Worm (Caenorhabditis elegans) whole organism, mixed stage, embryonic: ENCODE measurements around the gene srlf-16.

ENCODE experiments used
- blmp-1 ChIP-seq: fragments of 150-350 bp; optimal IDR thresholded peaks from 2 replicates; lab custom pipeline; 2014; ENCODE audit warnings: missing biosample characterization, missing genetic modification characterization
- ceh-39 ChIP-seq: fragments of 150-350 bp; optimal IDR thresholded peaks from 2 replicates; lab custom pipeline; 2014; ENCODE audit warnings: missing biosample characterization, missing genetic modification characterization
- ceh-43 ChIP-seq: fragments of 200-800 bp; sonication (Bioruptor generic); optimal IDR thresholded peaks from 2 replicates; lab custom pipeline; 2018; ENCODE audit warnings: mild to moderate bottlenecking, missing genetic modification characterization, moderate library complexity, missing compliant biosample characterization
- ceh-83 ChIP-seq: fragments of 200-800 bp; sonication (Bioruptor generic); optimal IDR thresholded peaks from 2 replicates; lab custom pipeline; 2018; ENCODE audit warnings: mild to moderate bottlenecking, missing genetic modification characterization, missing compliant biosample characterization
- ces-1 ChIP-seq: fragments of 150-350 bp; optimal IDR thresholded peaks from 2 replicates; lab custom pipeline; 2014; ENCODE audit warnings: missing biosample characterization, missing genetic modification reagents, missing genetic modification characterization
- cnd-1 ChIP-seq: fragments of 200-800 bp; sonication (Bioruptor generic); optimal IDR thresholded peaks from 2 replicates; lab custom pipeline; 2018; ENCODE audit warnings: mild to moderate bottlenecking, missing genetic modification characterization, missing compliant biosample characterization
- drap-1 ChIP-seq: fragments of 200-800 bp; sonication (Bioruptor generic); optimal IDR thresholded peaks from 3 replicates; lab custom pipeline; 2018; ENCODE audit warnings: mild to moderate bottlenecking, missing genetic modification characterization, missing compliant biosample characterization
- elt-1 ChIP-seq: sonication (generic microtip); optimal IDR thresholded peaks from 2 replicates; lab custom pipeline; 2017; ENCODE audit warnings: missing genetic modification characterization, mild to moderate bottlenecking, missing compliant biosample characterization, antibody characterized with exemption, moderate library complexity, borderline replicate concordance; ENCODE audit not compliant: insufficient read depth
- elt-3 ChIP-seq: fragments of 150-350 bp; optimal IDR thresholded peaks from 2 replicates; lab custom pipeline; 2014; ENCODE audit warnings: missing biosample characterization, missing genetic modification characterization
- flh-1 ChIP-seq: fragments of 200-800 bp; sonication (Bioruptor generic); optimal IDR thresholded peaks from 2 replicates; lab custom pipeline; 2018; ENCODE audit warnings: mild to moderate bottlenecking, missing genetic modification characterization, moderate library complexity, missing compliant biosample characterization
- ham-2 ChIP-seq: fragments of 200-800 bp; sonication (Bioruptor generic); optimal IDR thresholded peaks from 2 replicates; lab custom pipeline; 2018; ENCODE audit warnings: mild to moderate bottlenecking, missing genetic modification characterization, missing compliant biosample characterization
- lin-13 ChIP-seq: fragments of 150-350 bp; optimal IDR thresholded peaks from 2 replicates; lab custom pipeline; 2014; ENCODE audit warnings: missing biosample characterization, missing genetic modification characterization
- lin-32 ChIP-seq: fragments of 200-800 bp; sonication (Bioruptor generic); optimal IDR thresholded peaks from 2 replicates; lab custom pipeline; 2018; ENCODE audit warnings: mild to moderate bottlenecking, missing genetic modification characterization, missing compliant biosample characterization
- mab-5 ChIP-seq: fragments of 150-350 bp; optimal IDR thresholded peaks from 2 replicates; lab custom pipeline; 2014; ENCODE audit warnings: missing biosample characterization, missing genetic modification characterization
- mep-1 ChIP-seq: fragments of 150-350 bp; optimal IDR thresholded peaks from 2 replicates; lab custom pipeline; 2017; ENCODE audit warnings: missing biosample characterization, missing genetic modification reagents, missing genetic modification characterization, inconsistent platforms
- mls-2 ChIP-seq: sonication (generic microtip); optimal IDR thresholded peaks from 2 replicates; lab custom pipeline; 2016; ENCODE audit warnings: mild to moderate bottlenecking, missing genetic modification characterization, moderate library complexity, missing compliant biosample characterization
- nhr-12 ChIP-seq: fragments of 150-350 bp; optimal IDR thresholded peaks from 2 replicates; lab custom pipeline; 2014; ENCODE audit warnings: missing biosample characterization, missing genetic modification characterization
- nhr-2 ChIP-seq: fragments of 150-350 bp; optimal IDR thresholded peaks from 2 replicates; lab custom pipeline; 2014; ENCODE audit warnings: missing biosample characterization, missing genetic modification characterization
- nhr-237 ChIP-seq: fragments of 150-350 bp; optimal IDR thresholded peaks from 2 replicates; lab custom pipeline; 2014; ENCODE audit warnings: missing biosample characterization, missing genetic modification characterization
- nhr-28 ChIP-seq: fragments of 150-350 bp; optimal IDR thresholded peaks from 2 replicates; lab custom pipeline; 2014; ENCODE audit warnings: missing biosample characterization, missing genetic modification characterization
- nhr-76 ChIP-seq: sonication (generic microtip); optimal IDR thresholded peaks from 2 replicates; lab custom pipeline; 2017; ENCODE audit warnings: missing biosample characterization, missing genetic modification characterization
- pha-4 ChIP-seq: fragments of 150-350 bp; optimal IDR thresholded peaks from 2 replicates; lab custom pipeline; 2018; ENCODE audit warnings: missing biosample characterization, missing genetic modification reagents, missing genetic modification characterization
- snpc-4 ChIP-seq: fragments of 150-350 bp; optimal IDR thresholded peaks from 2 replicates; lab custom pipeline; 2014; ENCODE audit warnings: missing biosample characterization, missing genetic modification characterization
- sptf-1 ChIP-seq: sonication (generic microtip); optimal IDR thresholded peaks from 2 replicates; lab custom pipeline; 2017; ENCODE audit warnings: mild to moderate bottlenecking, missing genetic modification characterization, moderate library complexity, missing compliant biosample characterization
- tbx-8 ChIP-seq: fragments of 200-800 bp; sonication (Bioruptor generic); optimal IDR thresholded peaks from 2 replicates; lab custom pipeline; 2018; ENCODE audit warnings: mild to moderate bottlenecking, missing genetic modification characterization, moderate library complexity, missing compliant biosample characterization
- unc-39 ChIP-seq: fragments of 150-350 bp; optimal IDR thresholded peaks from 2 replicates; lab custom pipeline; 2014; ENCODE audit warnings: missing biosample characterization, missing genetic modification characterization
- zip-8 ChIP-seq: fragments of 150-350 bp; optimal IDR thresholded peaks from 2 replicates; lab custom pipeline; 2014; ENCODE audit warnings: missing biosample characterization, missing genetic modification characterization
- ztf-11 ChIP-seq: fragments of 150-350 bp; optimal IDR thresholded peaks from 2 replicates; lab custom pipeline; 2014; ENCODE audit warnings: missing biosample characterization, missing genetic modification characterization

The srlf-16 gene

DNA sequence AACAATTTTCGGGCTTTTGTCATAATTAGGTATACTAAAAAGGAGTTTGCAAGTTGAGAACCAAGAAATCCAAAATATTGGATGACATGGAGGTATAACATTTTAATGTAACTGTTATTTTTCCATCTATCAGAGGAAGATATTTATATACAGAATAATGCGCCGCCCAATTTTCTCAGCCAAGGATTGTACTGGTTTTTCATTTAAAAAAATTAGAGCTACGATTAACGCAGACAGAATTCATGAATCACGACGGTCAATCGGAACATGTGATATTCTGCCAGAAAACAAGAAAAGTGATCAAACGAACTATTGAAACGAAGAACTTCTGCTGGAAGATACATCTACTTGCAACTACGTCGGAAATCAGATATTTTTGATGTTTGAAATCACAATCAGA, 6.3 kb upstream of the srlf-16 start, which contains the start of gene str-145:
str-145 (minus strand) TSS at position 101 of the 400 bp plus-strand sequence.
- no peak for TF ChIP-seq ceh-43 (GFP tag; lab: Kevin White, UChicago)
- TF ChIP-seq nhr-76 (tag; lab: Kevin White, UChicago), result no peak
- TF ChIP-seq lin-13 (tag; lab: Kevin White, UChicago), result no peak
- no peak for TF ChIP-seq sptf-1 (tag; lab: Kevin White, UChicago)
- TF ChIP-seq nhr-28 (tag; lab: Kevin White, UChicago), result no peak
- TF ChIP-seq zip-8 (tag; lab: Kevin White, UChicago), result no peak
- TF ChIP-seq unc-39, result no peak
- no peak for TF ChIP-seq mls-2 (tag; lab: Kevin White, UChicago)
- no peak for TF ChIP-seq nhr-12
- no peak for TF ChIP-seq blmp-1 (tag; lab: Kevin White, UChicago)
- no peak for TF ChIP-seq flh-1 (GFP tag; lab: Kevin White, UChicago)
- no peak for TF ChIP-seq lin-32 (GFP tag; lab: Kevin White, UChicago)
- no peak for TF ChIP-seq cnd-1 (tag; lab: Kevin White, UChicago)
- TF ChIP-seq snpc-4 (tag; lab: Kevin White, UChicago), result no peak

ce11 chrV:8099306-8099705, 5.3 kb upstream of the srlf-16 start, which contains the start of gene sdz-23:
Gene sdz-23 (plus strand): TSS chrV:8099606.
- TF ChIP-seq lin-13 (tag; lab: Kevin White, UChicago) (no peak), pha-4 (tag; lab: Kevin White, UChicago) (no peak), nhr-2 (tag; lab: Kevin White, UChicago) (no peak), sptf-1 (tag; lab: Kevin White, UChicago) (no peak), nhr-237 (tag; lab: Kevin White, UChicago) (no peak), ces-1 (GFP tag; lab: Kevin White, UChicago) (no peak), ztf-11 (no peak), elt-3 (no peak), ceh-39 (tag; lab: Kevin White, UChicago) (no peak), nhr-28 (tag; lab: Kevin White, UChicago) (no peak)

ce11 chrV:8102960-8103359, 1.6 kb upstream of the srlf-16 start, which contains the start of gene str-90:
Gene str-90 (plus strand): TSS chrV:8103260.
- TF ChIP-seq nhr-12 (no peak), lin-32 (GFP tag; lab: Kevin White, UChicago) (no peak), nhr-76 (tag; lab: Kevin White, UChicago) (no peak), pha-4 (tag; lab: Kevin White, UChicago) (no peak), mab-5 (tag; lab: Kevin White, UChicago) (no peak), mep-1 (tag; lab: Kevin White, UChicago) (no peak), ces-1 (GFP tag; lab: Kevin White, UChicago) (no peak), drap-1 (GFP tag; lab: Kevin White, UChicago) (no peak), elt-1 (no peak), ceh-43 (GFP tag; lab: Kevin White, UChicago) (no peak), tbx-8 (GFP tag; lab: Kevin White, UChicago) (no peak), nhr-237 (tag; lab: Kevin White, UChicago) (no peak), ceh-83 (GFP tag; lab: Kevin White, UChicago) (no peak), mls-2 (tag; lab: Kevin White, UChicago) (no peak), flh-1 (GFP tag; lab: Kevin White, UChicago) (no peak), blmp-1 (tag; lab: Kevin White, UChicago) (no peak)

- TF ChIP-seq ceh-39 (tag; lab: Kevin White, UChicago) (no peak), nhr-28 (tag; lab: Kevin White, UChicago) (no peak), lin-32 (GFP tag; lab: Kevin White, UChicago) (no peak), ham-2 (GFP tag; lab: Kevin White, UChicago) (no peak), mep-1 (tag; lab: Kevin White, UChicago) (no peak), ceh-83 (GFP tag; lab: Kevin White, UChicago) (no peak), zip-8 (tag; lab: Kevin White, UChicago) (no peak), nhr-2 (tag; lab: Kevin White, UChicago) (no peak)
Measured at ce11 chrV:8108670-8109069, 4.1 kb downstream of the srlf-16 start, which contains the start of gene myo-5. Gene myo-5 (plus strand): TSS chrV:8108970.

- TF ChIP-seq lin-32 (GFP tag; lab: Kevin White, UChicago), result no peak
- TF ChIP-seq mab-5 (tag; lab: Kevin White, UChicago), result no peak
- TF ChIP-seq ztf-11, result no peak
- peak; percentile 4 for TF ChIP-seq nhr-237 (tag; lab: Kevin White, UChicago)
- no peak for TF ChIP-seq lin-13 (tag; lab: Kevin White, UChicago)
- no peak for TF ChIP-seq ces-1 (GFP tag; lab: Kevin White, UChicago)
Measured at ce11 chrV:8110816-8111215, 6.2 kb downstream of the srlf-16 start.
